Fruit fly (Drosophila melanogaster): ENCODE results near the gene CG11601.

CG11601 gene

DNA sequence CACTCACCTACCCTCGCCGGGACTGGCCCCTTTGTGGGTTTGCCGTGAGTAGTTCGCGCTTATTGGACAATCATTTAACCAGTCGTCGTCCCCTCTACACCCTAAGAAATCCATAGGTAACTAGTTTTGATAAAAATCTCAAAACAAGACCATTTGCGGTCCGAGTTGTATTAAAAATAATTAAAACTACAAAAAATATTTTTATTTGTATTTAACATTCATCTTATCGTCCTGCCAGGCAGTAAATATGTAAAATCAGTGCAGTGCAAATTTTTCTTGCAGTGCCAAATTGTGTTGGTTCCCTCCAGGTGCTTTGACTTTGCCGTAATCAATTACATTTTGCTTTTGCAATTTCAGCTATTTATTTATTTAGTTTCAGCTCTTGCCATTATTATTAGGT, 39.2 kb downstream of the CG11601 start (continued):
- TF ChIP-seq klu (GFP tag; IDR thresholded peaks at IDR 0.05) (0 out of 2 replicates have a peak, but pooled peaks have one; percentile 16), BtbVII (GFP tag; optimal IDR thresholded peaks at IDR 0.05) (peak; percentile 24), Nf-YC (tag; optimal IDR thresholded peaks at IDR 0.05) (peak; percentile 88), sc (optimal IDR thresholded peaks at IDR 0.05) (no peak), sc (GFP tag; optimal IDR thresholded peaks at IDR 0.05) (no peak), Ssrp (tag; optimal IDR thresholded peaks at IDR 0.05) (peak; percentile 6), CG14965 (GFP tag; optimal IDR thresholded peaks at IDR 0.05; ENCODE audit: borderline replicate concordance) (no peak), CG32532 (GFP tag; IDR thresholded peaks at IDR 0.05) (peak; percentile 65), Mrtf (GFP tag; IDR thresholded peaks at IDR 0.05) (no peak), disco-r (GFP tag; optimal IDR thresholded peaks at IDR 0.05) (no peak), al (GFP tag; IDR thresholded peaks at IDR 0.05) (peak; percentile 34; the same call in 1 of the 2 replicates), CG34376 (GFP tag; optimal IDR thresholded peaks at IDR 0.05) (no peak), Rfx (GFP tag; IDR thresholded peaks at IDR 0.05) (peak; percentile 41; the same call in 1 of the 2 replicates), MBD-R2 (GFP tag; IDR thresholded peaks at IDR 0.05) (peak; percentile 15; the same call in 1 of the 2 replicates), CG1832 (GFP tag; optimal IDR thresholded peaks at IDR 0.05) (no peak), CG2120 (GFP tag; optimal IDR thresholded peaks at IDR 0.05) (peak; percentile 66), esg (GFP tag; conservative IDR thresholded peaks at IDR 0.05) (peak; percentile 20; the same call in 1 of the 2 replicates), repo (GFP tag; optimal IDR thresholded peaks at IDR 0.05) (no peak), kni (GFP tag; optimal IDR thresholded peaks at IDR 0.05) (no peak), CG15514 (GFP tag; optimal IDR thresholded peaks at IDR 0.05) (peak; percentile 29), ap (GFP tag; IDR thresholded peaks at IDR 0.05) (peak; percentile 35; the same call in 1 of the 2 replicates), CG14667 (GFP tag; IDR thresholded peaks at IDR 0.05) (no peak; the same call in 1 of the 2 replicates), Opbp (GFP tag; IDR thresholded peaks at IDR 0.05; ENCODE audit: partially characterized antibody) (no peak), sens (GFP tag) (no peak), Myb (GFP tag; optimal IDR thresholded peaks at IDR 0.05) (no peak), row (GFP tag; IDR thresholded peaks at IDR 0.05) (peak; percentile 61), pan (optimal IDR thresholded peaks at IDR 0.05) (no peak), pan (GFP tag; optimal IDR thresholded peaks at IDR 0.05 in 1 of 2, IDR thresholded peaks at IDR 0.05 in 1 of 2) (peak in 1 of 2 experiments; percentile 56), Fer1 (GFP tag; optimal IDR thresholded peaks at IDR 0.05) (peak; percentile 21), cwo (GFP tag; optimal IDR thresholded peaks at IDR 0.05) (peak; percentile 42), Blimp-1 (GFP tag; optimal IDR thresholded peaks at IDR 0.05) (no peak), CG11456 (GFP tag; IDR thresholded peaks at IDR 0.05) (0 out of 3 replicates have a peak, but pooled peaks have one; percentile 35), Dip2 (GFP tag; IDR thresholded peaks at IDR 0.05) (no peak), dmrt99B (tag; optimal IDR thresholded peaks at IDR 0.05) (no peak), Pdp1 (GFP tag; optimal IDR thresholded peaks at IDR 0.05) (peak in 1 of 2 experiments; percentile 8), lilli (GFP tag; optimal IDR thresholded peaks at IDR 0.05) (peak; percentile 34), h (optimal IDR thresholded peaks at IDR 0.05) (no peak), hkb (optimal IDR thresholded peaks at IDR 0.05) (no peak), hkb (GFP tag; IDR thresholded peaks at IDR 0.05) (peak; percentile 15; the same call in 1 of the 2 replicates), CG10274 (GFP tag; optimal IDR thresholded peaks at IDR 0.05) (no peak), CG6683 (GFP tag; optimal IDR thresholded peaks at IDR 0.05) (peak; percentile 24), CG12391 (tag; optimal IDR thresholded peaks at IDR 0.05) (peak; percentile 28), CG11696 (GFP tag; IDR thresholded peaks at IDR 0.05) (0 out of 2 replicates have a peak, but pooled peaks have one; percentile 24), gro (GFP tag; optimal IDR thresholded peaks at IDR 0.05) (no peak), grn (GFP tag; optimal IDR thresholded peaks at IDR 0.05) (no peak), Dfd (GFP tag; optimal IDR thresholded peaks at IDR 0.05) (no peak), Dek (tag; optimal IDR thresholded peaks at IDR 0.05) (no peak), PHDP (tag; optimal IDR thresholded peaks at IDR 0.05) (no peak), pho (GFP tag; optimal IDR thresholded peaks at IDR 0.05) (no peak), ham (GFP tag; IDR thresholded peaks at IDR 0.05) (no peak), ind (GFP tag; optimal IDR thresholded peaks at IDR 0.05) (peak; percentile 31), Hr51 (GFP tag; optimal IDR thresholded peaks at IDR 0.05) (no peak)

Data from whole organism, embryonic.